Worm (Caenorhabditis elegans): ENCODE measurements around the gene fmo-2.

Gene fmo-2

ce11 chrIV:10661072-10661471 lies 21.3 kb upstream of the fmo-2 start:
- no peak for TF ChIP-seq unc-62 (GFP tag; optimal IDR thresholded peaks at IDR 0.05)

ce11 chrIV:10661760-10662159 lies 20.6 kb upstream of the fmo-2 start, which contains the start of gene fmo-1:
Gene fmo-1, plus strand, starts transcription at chrIV:10661857.
- TF ChIP-seq ztf-11 (tag; optimal IDR thresholded peaks at IDR 0.05) = no peak
- no peak for TF ChIP-seq hlh-1 (tag; optimal IDR thresholded peaks at IDR 0.05)
- TF ChIP-seq flh-1 (GFP tag; optimal IDR thresholded peaks at IDR 0.05) = no peak

- TF ChIP-seq tbx-8 (GFP tag; optimal IDR thresholded peaks at IDR 0.05) (no peak), zip-8 (tag; optimal IDR thresholded peaks at IDR 0.05) (no peak), unc-39 (tag; optimal IDR thresholded peaks at IDR 0.05) (no peak), mls-2 (tag; optimal IDR thresholded peaks at IDR 0.05) (no peak)
Observed at ce11 chrIV:10664134-10664533, 18.2 kb upstream of the fmo-2 start, which contains the start of gene K08C7.7. Gene K08C7.7, plus strand, starts transcription at chrIV:10664434.

- TF ChIP-seq hlh-1 (tag; optimal IDR thresholded peaks at IDR 0.05) (peak; percentile 79), nhr-12 (tag; optimal IDR thresholded peaks at IDR 0.05) (no peak), unc-120 (tag; optimal IDR thresholded peaks at IDR 0.05; ENCODE audit: poor library complexity, severe bottlenecking) (peak; percentile 38)
Observed at ce11 chrIV:10666523-10666922, 15.8 kb upstream of the fmo-2 start, which contains the start of gene epi-1. Gene epi-1, plus strand, starts transcription at chrIV:10666823.

- TF ChIP-seq elt-1 (tag; optimal IDR thresholded peaks at IDR 0.05; ENCODE audit: borderline replicate concordance, insufficient read depth) (no peak), unc-62 (GFP tag; optimal IDR thresholded peaks at IDR 0.05) (no peak), bed-3 (GFP tag; optimal IDR thresholded peaks at IDR 0.05) (no peak), snpc-4 (tag; optimal IDR thresholded peaks at IDR 0.05) (no peak), unc-120 (tag; optimal IDR thresholded peaks at IDR 0.05; ENCODE audit: poor library complexity, severe bottlenecking) (no peak), mep-1 (tag; optimal IDR thresholded peaks at IDR 0.05) (no peak), mab-5 (tag; optimal IDR thresholded peaks at IDR 0.05) (no peak), blmp-1 (tag; optimal IDR thresholded peaks at IDR 0.05) (no peak), ceh-39 (tag; optimal IDR thresholded peaks at IDR 0.05) (no peak), lsy-2 (tag; optimal IDR thresholded peaks at IDR 0.05) (no peak), mls-2 (tag; optimal IDR thresholded peaks at IDR 0.05) (no peak), nhr-12 (tag; optimal IDR thresholded peaks at IDR 0.05) (no peak), cnd-1 (tag; optimal IDR thresholded peaks at IDR 0.05) (no peak)
Observed at ce11 chrIV:10668561-10668960, 13.8 kb upstream of the fmo-2 start.

- TF ChIP-seq nhr-2 (tag; optimal IDR thresholded peaks at IDR 0.05) (no peak), sptf-1 (tag; optimal IDR thresholded peaks at IDR 0.05) (no peak), lin-13 (tag; optimal IDR thresholded peaks at IDR 0.05) (no peak), M03D4.4 (tag; optimal IDR thresholded peaks at IDR 0.05) (no peak), ham-2 (GFP tag; optimal IDR thresholded peaks at IDR 0.05) (no peak), mls-2 (tag; optimal IDR thresholded peaks at IDR 0.05) (no peak), nhr-12 (tag; optimal IDR thresholded peaks at IDR 0.05) (no peak), hlh-1 (tag; optimal IDR thresholded peaks at IDR 0.05) (no peak), zip-8 (tag; optimal IDR thresholded peaks at IDR 0.05) (no peak), nhr-237 (tag; optimal IDR thresholded peaks at IDR 0.05) (no peak), mab-5 (tag; optimal IDR thresholded peaks at IDR 0.05) (no peak), elt-3 (tag; optimal IDR thresholded peaks at IDR 0.05) (no peak), unc-62 (GFP tag; optimal IDR thresholded peaks at IDR 0.05) (no peak), blmp-1 (tag; optimal IDR thresholded peaks at IDR 0.05) (no peak), lsy-2 (tag; optimal IDR thresholded peaks at IDR 0.05) (no peak), lin-32 (GFP tag; optimal IDR thresholded peaks at IDR 0.05) (no peak), tbx-8 (GFP tag; optimal IDR thresholded peaks at IDR 0.05) (no peak)
Observed at ce11 chrIV:10680379-10680778, 1.9 kb upstream of the fmo-2 start, which contains the start of gene K08C7.4. Gene K08C7.4, minus strand, starts transcription at chrIV:10680479.

ce11 chrIV:10685758-10686157 lies 3.4 kb downstream of the fmo-2 start, which contains the start of the genes K08C7.6 and R102.1:
Gene K08C7.6, minus strand, starts transcription at chrIV:10685858.
Gene R102.1, plus strand, starts transcription at chrIV:10686048.
- TF ChIP-seq nhr-12 (tag; optimal IDR thresholded peaks at IDR 0.05) (no peak), nhr-76 (tag; optimal IDR thresholded peaks at IDR 0.05) (no peak), unc-120 (tag; optimal IDR thresholded peaks at IDR 0.05; ENCODE audit: poor library complexity, severe bottlenecking) (peak; percentile 16)
